Worm (Caenorhabditis elegans) whole organism, early embryonic: Measurements from ENCODE around the gene rmd-3.

Source experiments
- B0310.2 ChIP-seq: sonication (generic microtip); optimal IDR thresholded peaks from 2 replicates; lab custom pipeline; 2016; ENCODE audit warnings: mild to moderate bottlenecking, missing genetic modification characterization, missing compliant biosample characterization
- F13C5.2 ChIP-seq: sonication (generic microtip); optimal IDR thresholded peaks from 2 replicates; lab custom pipeline; 2017; ENCODE audit warnings: mild to moderate bottlenecking, missing genetic modification characterization, inconsistent platforms, missing compliant biosample characterization
- ama-1 ChIP-seq: fragments of 150-350 bp; optimal IDR thresholded peaks from 2 replicates; lab custom pipeline; 2014
- ceh-13 ChIP-seq: fragments of 200-800 bp; sonication (Bioruptor generic); optimal IDR thresholded peaks from 2 replicates; lab custom pipeline; 2018; ENCODE audit warnings: mild to moderate bottlenecking, missing genetic modification characterization, missing compliant biosample characterization
- ceh-36 ChIP-seq: sonication (generic microtip); optimal IDR thresholded peaks from 2 replicates; lab custom pipeline; 2016; ENCODE audit warnings: missing genetic modification characterization, inconsistent platforms, missing compliant biosample characterization
- ets-7 ChIP-seq: sonication (generic microtip); optimal IDR thresholded peaks from 2 replicates; lab custom pipeline; 2016; ENCODE audit warnings: missing genotype, missing genetic modification characterization, missing compliant biosample characterization
- flt-1 ChIP-seq: fragments of 200-800 bp; sonication (Bioruptor generic); IDR thresholded peaks from 2 replicates; pipeline ENCODE4 v1.3.6; 2022; ENCODE audit warnings: missing genetic modification characterization, missing compliant biosample characterization
- hmg-4 ChIP-seq: fragments of 200-800 bp; sonication (Bioruptor generic); optimal IDR thresholded peaks from 2 replicates; lab custom pipeline; 2018; ENCODE audit warnings: mild to moderate bottlenecking, missing genetic modification characterization, missing compliant biosample characterization
- hnd-1 ChIP-seq: sonication (generic microtip); optimal IDR thresholded peaks from 2 replicates; lab custom pipeline; 2016; ENCODE audit warnings: missing genetic modification characterization, missing compliant biosample characterization
- sea-1 ChIP-seq: fragments of 200-800 bp; sonication (Bioruptor generic); conservative IDR thresholded peaks from 2 replicates; pipeline ENCODE4 v1.3.6; 2022; ENCODE audit warnings: missing genetic modification characterization, missing compliant biosample characterization
- tbx-37 ChIP-seq: fragments of 200-800 bp; sonication (Bioruptor generic); conservative IDR thresholded peaks from 2 replicates; pipeline ENCODE4 v1.3.6; 2022; ENCODE audit warnings: missing genetic modification reagents, missing genetic modification characterization, missing compliant biosample characterization
- tra-4 ChIP-seq: sonication (generic microtip); optimal IDR thresholded peaks from 2 replicates; lab custom pipeline; 2017; ENCODE audit warnings: missing genetic modification characterization, missing compliant biosample characterization

DNA sequence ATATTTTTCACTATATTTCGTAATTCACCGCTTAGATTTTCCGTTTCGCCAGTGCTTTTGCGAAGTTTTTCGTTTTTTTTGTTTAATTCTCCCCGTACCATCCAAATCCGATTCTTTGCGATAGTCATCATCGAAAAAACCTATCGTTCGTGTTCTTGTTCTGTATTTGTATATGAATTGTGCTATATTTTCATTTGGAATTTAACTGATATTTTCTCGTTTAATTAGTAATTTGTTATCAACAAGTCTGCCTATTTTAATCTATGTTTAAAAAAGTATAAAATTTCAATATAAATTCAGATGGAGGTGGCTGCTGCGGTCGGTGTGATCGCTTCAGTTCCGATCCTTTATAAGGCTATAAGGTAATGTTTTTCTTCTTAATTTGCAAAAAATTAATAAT lies 36.8 kb downstream of the rmd-3 start, which contains the start of gene samp-1:
- TF ChIP-seq tbx-37 (no peak), hnd-1 (no peak), ama-1 (lab: Kevin White, UChicago) (no peak), B0310.2 (tag; lab: Kevin White, UChicago) (no peak), flt-1 (GFP tag; lab: Robert Waterston, UW) (no peak), sea-1 (GFP tag; lab: Robert Waterston, UW) (no peak), ceh-13 (GFP tag; lab: Kevin White, UChicago) (no peak), F13C5.2 (tag; lab: Kevin White, UChicago) (no peak), tra-4 (no peak), ets-7 (tag; lab: Kevin White, UChicago) (no peak), hmg-4 (GFP tag; lab: Kevin White, UChicago) (no peak), ceh-36 (tag; lab: Kevin White, UChicago) (no peak)
